Fruit fly (Drosophila melanogaster) Kc167 (cell line): ENCODE results near the gene CkIIalpha-i3.

Experiments used
- Myc ChIP-seq: fragments of >200 bp; optimal IDR thresholded peaks from 2 replicates; lab custom pipeline; 2017; ENCODE audit warnings: missing external identifiers
- Sin3A ChIP-seq: fragments of >200 bp; optimal IDR thresholded peaks from 2 replicates; lab custom pipeline; 2018; ENCODE audit warnings: missing external identifiers
- h ChIP-seq: fragments of >200 bp; optimal IDR thresholded peaks from 3 replicates; lab custom pipeline; 2018; ENCODE audit warnings: missing external identifiers
- insv ChIP-seq: fragments of >200 bp; optimal IDR thresholded peaks from 3 replicates; lab custom pipeline; 2018; ENCODE audit warnings: missing external identifiers
- psq ChIP-seq: fragments of >200 bp; optimal IDR thresholded peaks from 2 replicates; lab custom pipeline; 2017; ENCODE audit warnings: missing external identifiers
- ttk ChIP-seq: sonication (Bioruptor generic); optimal IDR thresholded peaks from 2 replicates; lab custom pipeline; 2017; ENCODE audit warnings: missing external identifiers

Gene CkIIalpha-i3

dm6 chr3L:747008-747407, 36.6 kb upstream of the CkIIalpha-i3 start:
- TF ChIP-seq h (lab: Kevin White, UChicago) (no peak), ttk (lab: Kevin White, UChicago) (no peak), Myc (no peak), psq (lab: Kevin White, UChicago) (no peak)

DNA sequence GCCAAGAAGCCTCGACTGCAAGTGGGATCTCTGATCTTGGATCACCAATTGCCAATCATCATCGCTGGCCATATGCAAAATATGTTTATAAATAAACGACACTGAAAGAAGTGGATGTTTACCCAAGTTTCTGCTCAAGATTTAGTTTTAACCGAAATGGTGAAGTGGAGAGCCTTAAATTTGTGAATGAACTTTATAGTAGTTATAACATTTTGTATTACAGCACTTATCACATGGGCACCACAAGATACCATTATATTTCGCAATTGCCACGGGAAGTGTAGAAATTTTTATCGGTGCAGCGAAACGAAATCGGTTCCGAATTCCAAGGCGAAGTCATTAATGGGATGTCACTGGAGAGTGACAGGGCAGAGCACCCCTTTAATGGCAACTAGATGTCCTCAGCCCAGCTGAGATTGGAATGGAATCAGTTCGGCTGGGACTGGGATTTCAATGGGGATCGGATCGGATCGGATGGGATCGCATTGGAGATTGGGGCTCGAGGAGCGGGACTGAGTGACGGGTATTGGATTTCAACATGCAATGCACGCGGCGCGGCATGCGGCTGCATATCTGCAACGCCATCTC, 36.0 kb upstream of the CkIIalpha-i3 start:
- TF ChIP-seq Sin3A (lab: Kevin White, UChicago) (no peak), Myc (no peak), insv (lab: Kevin White, UChicago) (no peak), psq (lab: Kevin White, UChicago) (no peak), h (lab: Kevin White, UChicago) (no peak), ttk (lab: Kevin White, UChicago) (no peak)

DNA sequence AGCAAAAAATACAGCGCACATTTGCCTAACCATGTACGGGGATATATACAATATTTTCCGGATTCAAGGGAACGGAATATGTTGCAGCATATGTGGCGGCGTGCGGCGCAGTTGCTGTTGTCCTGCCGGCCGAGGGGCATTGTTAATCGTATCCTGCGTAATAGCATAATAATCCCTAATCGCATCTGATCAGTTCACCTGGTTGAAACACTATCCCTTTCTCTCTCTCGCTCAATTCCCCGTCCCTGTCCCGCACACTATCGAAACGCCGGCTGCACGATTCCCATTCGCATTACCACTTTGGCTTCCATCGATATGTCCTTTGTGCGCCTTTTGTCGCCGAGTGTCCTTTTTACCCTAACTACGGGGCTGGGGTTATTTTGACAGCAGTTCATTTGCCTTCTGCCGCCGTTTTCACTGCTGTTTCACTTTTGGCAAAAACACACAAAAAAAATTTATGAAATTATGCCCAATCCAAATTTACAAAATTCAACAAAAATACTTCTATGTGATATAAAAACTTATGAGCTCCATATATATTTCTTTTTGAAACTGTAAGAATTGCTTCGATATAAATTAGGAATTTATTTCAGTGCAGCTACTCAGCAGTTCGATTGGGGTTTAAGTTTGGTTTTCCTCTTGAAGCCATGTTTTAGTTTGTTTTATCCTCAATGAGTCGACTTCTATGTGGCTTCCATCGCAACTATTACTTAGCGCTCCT, 35.0 kb upstream of the CkIIalpha-i3 start:
- TF ChIP-seq h (lab: Kevin White, UChicago) (no peak), insv (lab: Kevin White, UChicago) (no peak), Sin3A (lab: Kevin White, UChicago) (no peak), psq (lab: Kevin White, UChicago) (no peak), Myc (no peak), ttk (lab: Kevin White, UChicago) (no peak)

dm6 chr3L:744290-744804, 33.9 kb upstream of the CkIIalpha-i3 start:
- TF ChIP-seq psq (lab: Kevin White, UChicago) (no peak), insv (lab: Kevin White, UChicago) (no peak), ttk (lab: Kevin White, UChicago) (no peak), Myc (no peak), h (lab: Kevin White, UChicago) (no peak), Sin3A (lab: Kevin White, UChicago) (no peak)

DNA sequence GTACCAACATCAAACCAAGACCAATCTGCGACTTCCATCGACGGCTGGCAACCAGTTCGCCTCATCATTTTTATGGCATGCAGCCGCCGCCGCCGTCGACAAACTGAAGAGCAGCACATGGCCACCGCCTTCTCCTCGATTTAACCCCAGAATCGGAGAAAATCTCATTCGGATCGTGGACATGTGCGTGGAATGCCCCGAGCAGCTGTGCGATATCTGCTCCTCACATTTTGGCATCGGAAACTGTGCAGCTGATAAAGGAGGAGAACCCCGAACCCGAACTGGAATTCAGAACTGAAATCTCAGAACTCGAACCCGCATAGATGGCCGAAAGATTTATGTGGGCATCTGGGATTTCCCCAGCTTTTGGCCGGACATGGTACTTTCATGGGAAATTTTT, 32.7 kb upstream of the CkIIalpha-i3 start:
- TF ChIP-seq h (lab: Kevin White, UChicago) = no peak
- TF ChIP-seq insv (lab: Kevin White, UChicago) = no peak
- no peak for TF ChIP-seq Sin3A (lab: Kevin White, UChicago)

dm6 chr3L:742389-742951, 32.1 kb upstream of the CkIIalpha-i3 start:
- TF ChIP-seq Myc (no peak), Sin3A (lab: Kevin White, UChicago) (no peak), h (lab: Kevin White, UChicago) (no peak), psq (lab: Kevin White, UChicago) (no peak), ttk (lab: Kevin White, UChicago) (no peak), insv (lab: Kevin White, UChicago) (no peak)

DNA sequence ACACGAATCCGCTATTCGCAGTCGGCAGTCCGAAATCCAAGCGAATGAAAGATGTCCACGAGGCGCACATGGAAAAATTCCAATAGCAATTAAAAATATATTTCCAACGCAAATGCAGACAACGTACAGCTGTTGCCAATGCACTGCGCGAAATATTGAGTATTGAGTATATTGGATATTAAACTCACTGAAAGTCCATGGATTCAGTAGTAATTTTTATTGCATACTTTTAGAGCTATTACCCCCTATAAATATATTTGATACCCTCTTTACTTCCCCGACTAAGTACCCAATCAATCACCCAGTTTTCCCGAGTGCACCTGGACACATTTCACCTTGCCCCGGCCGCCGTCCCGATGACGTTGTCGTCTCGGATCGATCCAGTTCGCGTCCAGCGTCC, 31.3 kb upstream of the CkIIalpha-i3 start:
- no peak for TF ChIP-seq insv (lab: Kevin White, UChicago)
- TF ChIP-seq Myc = no peak
- TF ChIP-seq Sin3A (lab: Kevin White, UChicago) = no peak
- no peak for TF ChIP-seq ttk (lab: Kevin White, UChicago)
- no peak for TF ChIP-seq psq (lab: Kevin White, UChicago)
- no peak for TF ChIP-seq h (lab: Kevin White, UChicago)

- TF ChIP-seq insv (lab: Kevin White, UChicago) (no peak), Myc (no peak), Sin3A (lab: Kevin White, UChicago) (no peak), ttk (lab: Kevin White, UChicago) (no peak), psq (lab: Kevin White, UChicago) (no peak), h (lab: Kevin White, UChicago) (no peak)
Measured at dm6 chr3L:739357-740130, 29.1 kb upstream of the CkIIalpha-i3 start.

DNA sequence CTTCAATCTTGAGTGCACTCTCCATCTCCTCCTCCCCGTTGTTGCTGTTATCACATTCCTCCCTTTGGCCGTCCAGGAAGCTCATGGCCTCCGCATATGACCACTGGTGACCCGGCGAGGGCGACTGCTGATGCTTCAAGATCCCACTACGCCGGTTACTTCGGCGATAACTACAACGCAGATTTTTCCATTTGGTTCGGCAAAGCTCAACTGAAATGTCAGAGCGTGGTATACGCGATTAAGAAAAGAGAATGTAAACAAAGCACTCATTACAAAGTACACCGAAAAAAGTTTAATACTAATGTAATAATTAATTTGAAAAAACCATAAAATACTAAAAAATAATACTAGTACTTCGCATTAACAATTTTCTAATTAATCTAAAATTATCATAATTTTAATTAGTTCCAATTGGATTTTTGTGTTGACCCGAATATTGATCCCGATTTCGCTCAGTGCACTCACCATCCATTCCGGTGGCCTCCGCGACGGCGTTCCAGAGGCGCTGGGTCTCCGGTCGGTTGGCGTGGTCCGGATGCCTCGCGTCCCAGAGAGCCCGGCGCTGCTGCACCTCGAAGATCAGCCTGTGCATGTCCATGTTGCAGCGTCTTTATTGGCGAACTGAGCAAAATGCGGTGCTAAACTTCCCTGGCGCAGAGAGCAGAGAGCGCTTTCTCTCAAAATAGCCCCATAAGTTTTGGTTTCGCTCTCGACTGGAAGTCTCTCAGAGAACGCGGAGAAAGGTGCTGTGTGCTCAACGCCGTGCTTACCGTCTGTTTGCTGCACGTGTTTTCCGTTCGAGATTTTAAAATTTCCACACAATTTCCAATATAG, 28.3 kb upstream of the CkIIalpha-i3 start:
- no peak for TF ChIP-seq Sin3A (lab: Kevin White, UChicago)
- TF ChIP-seq Myc = no peak
- no peak for TF ChIP-seq h (lab: Kevin White, UChicago)
- TF ChIP-seq psq (lab: Kevin White, UChicago) = no peak
- no peak for TF ChIP-seq ttk (lab: Kevin White, UChicago)
- TF ChIP-seq insv (lab: Kevin White, UChicago) = no peak

DNA sequence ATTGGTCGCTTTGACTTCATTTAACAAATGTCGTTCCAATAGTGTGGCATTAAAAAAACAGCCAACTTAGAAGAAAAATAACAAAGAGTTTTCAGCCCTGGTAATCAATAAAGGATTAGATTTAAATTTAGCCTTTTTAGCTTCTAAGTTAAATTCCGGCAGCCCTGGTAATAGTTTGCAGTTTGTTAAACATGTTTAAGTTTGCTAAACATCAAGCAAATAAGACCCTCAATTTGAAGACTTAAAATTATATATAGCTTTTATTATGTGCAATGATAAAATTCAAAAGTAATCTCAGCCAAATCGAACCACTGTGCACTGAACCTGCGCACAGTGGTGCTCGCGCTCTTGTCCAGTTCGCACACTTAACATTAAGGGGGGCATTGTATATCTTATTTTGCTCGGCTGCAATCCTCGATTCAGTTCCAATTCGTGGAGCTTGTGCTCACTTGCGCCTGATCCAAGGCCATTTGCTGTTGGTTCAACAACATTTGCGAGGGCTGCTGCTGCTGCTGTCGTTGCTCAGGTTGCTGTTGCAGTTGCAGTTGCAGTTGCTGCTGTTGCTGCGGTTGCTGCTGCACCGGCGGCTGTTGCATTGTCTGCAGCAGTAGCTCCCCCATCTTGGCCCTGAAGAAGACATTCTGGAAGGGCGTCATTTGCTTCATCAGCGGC, 27.2 kb upstream of the CkIIalpha-i3 start:
- TF ChIP-seq Sin3A (lab: Kevin White, UChicago) = no peak
- no peak for TF ChIP-seq insv (lab: Kevin White, UChicago)
- TF ChIP-seq h (lab: Kevin White, UChicago) = no peak
- no peak for TF ChIP-seq psq (lab: Kevin White, UChicago)
- TF ChIP-seq Myc = no peak
- no peak for TF ChIP-seq ttk (lab: Kevin White, UChicago)
